Worm (Caenorhabditis elegans) whole organism, L3 larva: Measurements from ENCODE around the gene sgn-1.

ENCODE experiments used
- R02D3.7 ChIP-seq: fragments of 150-350 bp; optimal IDR thresholded peaks from 2 replicates; lab custom pipeline; 2014; ENCODE audit warnings: missing biosample characterization, missing genetic modification characterization
- ZK546.5 ChIP-seq: sonication (generic microtip); optimal IDR thresholded peaks from 2 replicates; lab custom pipeline; 2017; ENCODE audit warnings: missing biosample characterization, missing genetic modification characterization
- aly-2 ChIP-seq: fragments of 150-350 bp; optimal IDR thresholded peaks from 2 replicates; lab custom pipeline; 2014; ENCODE audit warnings: missing biosample characterization, missing genetic modification characterization
- ama-1 ChIP-seq: fragments of 150-350 bp; optimal IDR thresholded peaks from 2 replicates; lab custom pipeline; 2018
- ceh-16 ChIP-seq: sonication (generic microtip); optimal IDR thresholded peaks from 2 replicates; lab custom pipeline; 2017; ENCODE audit warnings: missing biosample characterization, missing genetic modification characterization
- ceh-28 ChIP-seq: fragments of 150-350 bp; optimal IDR thresholded peaks from 2 replicates; lab custom pipeline; 2014; ENCODE audit warnings: missing biosample characterization, missing genetic modification reagents, missing genetic modification characterization
- ceh-9 ChIP-seq: sonication (generic microtip); optimal IDR thresholded peaks from 2 replicates; lab custom pipeline; 2018; ENCODE audit warnings: missing biosample characterization, missing genetic modification characterization
- daf-12 ChIP-seq: fragments of 150-350 bp; optimal IDR thresholded peaks from 2 replicates; lab custom pipeline; 2014; ENCODE audit warnings: missing biosample characterization, missing genetic modification reagents, missing genetic modification characterization
- egl-27 ChIP-seq: sonication (generic microtip); optimal IDR thresholded peaks from 4 replicates; lab custom pipeline; 2017; ENCODE audit warnings: missing biosample characterization, missing genetic modification reagents, missing genetic modification characterization
- egl-5 ChIP-seq: fragments of 150-350 bp; optimal IDR thresholded peaks from 2 replicates; lab custom pipeline; 2017; ENCODE audit warnings: missing biosample characterization, missing genetic modification reagents, missing genetic modification characterization, inconsistent platforms
- elt-1 ChIP-seq: fragments of 150-350 bp; optimal IDR thresholded peaks from 2 replicates; lab custom pipeline; 2014; ENCODE audit warnings: missing biosample characterization, missing genetic modification characterization
- elt-2 ChIP-seq: sonication (generic microtip); optimal IDR thresholded peaks from 2 replicates; lab custom pipeline; 2016; ENCODE audit warnings: missing genetic modification reagents, mild to moderate bottlenecking, missing genetic modification characterization, missing compliant biosample characterization
- elt-3 ChIP-seq, 3 experiments: fragments of 150-350 bp in 1 of 3; sonication (generic microtip) in 2 of 3; optimal IDR thresholded peaks; 2 replicates in 2 of 3; 4 replicates in 1 of 3; lab custom pipeline; 2014 to 2017; ENCODE audit warnings: missing biosample characterization in 3 of 3, missing genetic modification characterization in 3 of 3
- eor-1 ChIP-seq, 2 experiments: fragments of 150-350 bp; optimal IDR thresholded peaks; 2 replicates each; lab custom pipeline; 2014 to 2018; ENCODE audit warnings: missing biosample characterization in 2 of 2, missing genetic modification characterization in 2 of 2
- fkh-10 ChIP-seq: sonication (generic microtip); optimal IDR thresholded peaks from 2 replicates; lab custom pipeline; 2017; ENCODE audit warnings: missing biosample characterization, missing genetic modification reagents, missing genetic modification characterization
- fos-1 ChIP-seq: fragments of 150-350 bp; optimal IDR thresholded peaks from 2 replicates; lab custom pipeline; 2014; ENCODE audit warnings: missing biosample characterization, missing genetic modification characterization
- hmg-11 ChIP-seq: sonication (generic microtip); optimal IDR thresholded peaks from 2 replicates; lab custom pipeline; 2016; ENCODE audit warnings: missing genetic modification characterization, missing compliant biosample characterization
- jun-1 ChIP-seq: fragments of 150-350 bp; optimal IDR thresholded peaks from 2 replicates; lab custom pipeline; 2014; ENCODE audit warnings: missing biosample characterization, missing genetic modification reagents, missing genetic modification characterization
- lin-15B ChIP-seq: fragments of 150-350 bp; optimal IDR thresholded peaks from 2 replicates; lab custom pipeline; 2014; ENCODE audit warnings: missing biosample characterization, missing genetic modification characterization
- lin-39 ChIP-seq: fragments of 150-350 bp; optimal IDR thresholded peaks from 2 replicates; lab custom pipeline; 2018; ENCODE audit warnings: missing biosample characterization, missing genetic modification reagents, missing genetic modification characterization
- lsy-12 ChIP-seq: sonication (generic microtip); optimal IDR thresholded peaks from 2 replicates; lab custom pipeline; 2016; ENCODE audit warnings: mild to moderate bottlenecking, missing genetic modification characterization, missing compliant biosample characterization
- mdl-1 ChIP-seq: fragments of 150-350 bp; optimal IDR thresholded peaks from 2 replicates; lab custom pipeline; 2014; ENCODE audit warnings: missing biosample characterization, missing genetic modification characterization
- mml-1 ChIP-seq: fragments of 150-350 bp; sonication (generic microtip); optimal IDR thresholded peaks from 3 replicates; lab custom pipeline; 2014; ENCODE audit warnings: missing biosample characterization, missing genetic modification characterization
- nfya-1 ChIP-seq: sonication (generic microtip); optimal IDR thresholded peaks from 2 replicates; lab custom pipeline; 2017; ENCODE audit warnings: missing genetic modification characterization, mild to moderate bottlenecking, missing compliant biosample characterization, antibody characterized with exemption, moderate library complexity; ENCODE audit not compliant: insufficient read depth
- nhr-12 ChIP-seq: fragments of 150-350 bp; optimal IDR thresholded peaks from 2 replicates; lab custom pipeline; 2014; ENCODE audit warnings: missing biosample characterization, missing genetic modification characterization
- nhr-23 ChIP-seq: fragments of 150-350 bp; optimal IDR thresholded peaks from 2 replicates; lab custom pipeline; 2014; ENCODE audit warnings: missing biosample characterization, missing genetic modification reagents, missing genetic modification characterization
- nhr-237 ChIP-seq: fragments of 150-350 bp; optimal IDR thresholded peaks from 2 replicates; lab custom pipeline; 2014; ENCODE audit warnings: missing biosample characterization, missing genetic modification characterization
- nhr-25 ChIP-seq: sonication (generic microtip); optimal IDR thresholded peaks from 2 replicates; lab custom pipeline; 2017; ENCODE audit warnings: missing biosample characterization, missing genetic modification characterization
- nhr-28 ChIP-seq: fragments of 150-350 bp; optimal IDR thresholded peaks from 2 replicates; lab custom pipeline; 2014; ENCODE audit warnings: missing biosample characterization, missing genetic modification characterization
- nhr-43 ChIP-seq: sonication (generic microtip); optimal IDR thresholded peaks from 2 replicates; lab custom pipeline; 2016; ENCODE audit warnings: mild to moderate bottlenecking, missing genetic modification characterization, missing compliant biosample characterization; ENCODE audit not compliant: poor library complexity, severe bottlenecking
- nhr-76 ChIP-seq: fragments of 150-350 bp; sonication (generic microtip); optimal IDR thresholded peaks from 5 replicates; lab custom pipeline; 2014; ENCODE audit warnings: missing biosample characterization, missing genetic modification characterization
- nhr-77 ChIP-seq: fragments of 150-350 bp; optimal IDR thresholded peaks from 2 replicates; lab custom pipeline; 2014; ENCODE audit warnings: missing biosample characterization, missing genetic modification characterization
- pha-4 ChIP-seq: fragments of 150-350 bp; optimal IDR thresholded peaks from 2 replicates; lab custom pipeline; 2014; ENCODE audit warnings: missing biosample characterization, missing genetic modification reagents, missing genetic modification characterization
- pqm-1 ChIP-seq: fragments of 150-350 bp; optimal IDR thresholded peaks from 2 replicates; lab custom pipeline; 2017; ENCODE audit warnings: missing biosample characterization, missing genetic modification characterization, inconsistent platforms
- sea-2 ChIP-seq: fragments of 150-350 bp; sonication (generic microtip); optimal IDR thresholded peaks from 4 replicates; lab custom pipeline; 2014; ENCODE audit warnings: missing biosample characterization, missing genetic modification reagents, missing genetic modification characterization
- skn-1 ChIP-seq: fragments of 150-350 bp; optimal IDR thresholded peaks from 2 replicates; lab custom pipeline; 2014; ENCODE audit warnings: missing biosample characterization, missing genetic modification characterization
- snpc-4 ChIP-seq: fragments of 150-350 bp; optimal IDR thresholded peaks from 2 replicates; lab custom pipeline; 2014; ENCODE audit warnings: missing biosample characterization, missing genetic modification characterization
- tbx-2 ChIP-seq: sonication (generic microtip); optimal IDR thresholded peaks from 2 replicates; lab custom pipeline; 2016; ENCODE audit warnings: mild to moderate bottlenecking, missing genetic modification characterization, missing compliant biosample characterization
- unc-39 ChIP-seq: sonication (generic microtip); optimal IDR thresholded peaks from 4 replicates; lab custom pipeline; 2017; ENCODE audit warnings: missing biosample characterization, missing genetic modification characterization
- unc-62 ChIP-seq: fragments of 150-350 bp; sonication (generic microtip); optimal IDR thresholded peaks from 4 replicates; lab custom pipeline; 2014; ENCODE audit warnings: missing biosample characterization, missing genetic modification reagents, missing genetic modification characterization
- ztf-4 ChIP-seq: fragments of 150-350 bp; optimal IDR thresholded peaks from 2 replicates; lab custom pipeline; 2014; ENCODE audit warnings: missing biosample characterization, missing genetic modification characterization

Gene sgn-1

ce11 chrII:8744555-8745448, 38.7 kb downstream of the sgn-1 start (continued):
- TF ChIP-seq mml-1 (tag; lab: Kevin White, UChicago) (no peak), unc-39 (tag; lab: Kevin White, UChicago) (no peak)

DNA sequence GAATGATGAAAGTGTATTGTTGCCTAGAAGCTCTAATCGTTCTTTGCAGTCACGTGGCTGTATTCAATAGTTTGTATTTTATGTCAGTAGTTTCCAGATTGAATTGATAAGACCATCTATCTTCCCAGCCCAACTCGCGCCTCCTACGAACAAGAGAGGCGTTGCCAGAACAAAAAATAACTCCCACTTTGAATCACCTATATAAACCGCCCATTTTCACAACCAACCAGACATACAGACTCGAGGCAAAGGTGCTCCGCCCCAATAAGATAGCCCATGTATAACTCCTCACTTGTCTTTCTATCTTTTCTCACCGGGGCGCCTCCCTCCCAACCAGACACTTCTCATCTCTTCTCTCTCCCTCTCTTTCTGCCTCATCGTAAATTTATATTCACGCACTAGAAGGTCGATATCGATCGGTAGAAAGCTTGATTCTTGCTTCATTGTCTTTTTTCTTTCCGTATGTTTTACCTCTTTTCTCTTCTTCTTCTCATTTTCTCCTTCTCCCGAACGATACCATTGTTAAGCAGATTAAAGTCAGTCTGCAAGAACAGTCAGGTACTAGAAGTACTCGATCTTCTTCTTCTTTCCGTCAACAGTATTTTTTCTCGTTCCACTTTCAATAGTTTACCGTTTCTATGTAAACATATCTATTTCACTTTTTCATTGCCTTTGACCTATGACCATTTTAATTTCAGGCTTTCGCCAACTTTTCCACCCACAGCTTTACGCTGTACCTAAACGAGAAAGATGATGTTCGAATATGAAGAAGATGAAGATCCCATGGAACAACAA, 39.9 kb downstream of the sgn-1 start, which contains the start of gene mak-1:
Gene mak-1, plus strand, starts transcription at position 693 of the 795 bp plus-strand sequence.
- TF ChIP-seq nhr-43: peak; percentile 65
- TF ChIP-seq elt-1 (tag; lab: Kevin White, UChicago): no peak
- TF ChIP-seq nhr-23: peak; percentile 17
- peak; percentile 94 for TF ChIP-seq ama-1 (lab: Kevin White, UChicago)
- no peak for TF ChIP-seq elt-3 (tag; optimal IDR thresholded peaks at IDR 0.05; lab: Kevin White, UChicago)
- TF ChIP-seq ceh-9 (tag; lab: Kevin White, UChicago): no peak
- TF ChIP-seq nfya-1: peak; percentile 76
- peak; percentile 30 for TF ChIP-seq lin-39
- TF ChIP-seq egl-5 (tag; lab: Kevin White, UChicago): no peak
- TF ChIP-seq pqm-1: peak; percentile 46
- TF ChIP-seq nhr-25: peak; percentile 55
- TF ChIP-seq elt-2 (tag; lab: Kevin White, UChicago): peak; percentile 90
- peak; percentile 75 for TF ChIP-seq jun-1
- TF ChIP-seq nhr-12: no peak
- TF ChIP-seq, all 47 proteins: peak for 9

DNA sequence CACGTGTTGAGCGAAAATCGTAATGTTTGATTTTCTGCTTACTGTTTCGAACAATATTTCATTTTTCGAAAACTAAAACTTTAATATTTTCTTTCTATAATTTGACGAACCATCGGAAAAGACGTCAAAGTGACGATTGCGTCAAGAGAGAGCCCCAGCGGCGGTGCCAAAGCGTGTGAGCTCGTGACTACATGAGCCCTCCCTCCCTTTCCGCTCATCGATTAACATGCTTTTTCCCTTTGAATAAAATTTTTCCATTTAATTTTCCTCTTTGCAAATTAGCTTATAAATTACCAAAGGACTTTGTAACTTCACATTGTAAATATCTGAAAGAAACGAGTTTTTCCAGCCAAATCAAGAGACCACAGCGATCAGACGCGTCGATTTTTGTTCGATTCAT, 40.5 kb downstream of the sgn-1 start:
- TF ChIP-seq lin-15B (tag; lab: Kevin White, UChicago): peak; percentile 21
- no peak for TF ChIP-seq fkh-10 (GFP tag; lab: Kevin White, UChicago)

DNA sequence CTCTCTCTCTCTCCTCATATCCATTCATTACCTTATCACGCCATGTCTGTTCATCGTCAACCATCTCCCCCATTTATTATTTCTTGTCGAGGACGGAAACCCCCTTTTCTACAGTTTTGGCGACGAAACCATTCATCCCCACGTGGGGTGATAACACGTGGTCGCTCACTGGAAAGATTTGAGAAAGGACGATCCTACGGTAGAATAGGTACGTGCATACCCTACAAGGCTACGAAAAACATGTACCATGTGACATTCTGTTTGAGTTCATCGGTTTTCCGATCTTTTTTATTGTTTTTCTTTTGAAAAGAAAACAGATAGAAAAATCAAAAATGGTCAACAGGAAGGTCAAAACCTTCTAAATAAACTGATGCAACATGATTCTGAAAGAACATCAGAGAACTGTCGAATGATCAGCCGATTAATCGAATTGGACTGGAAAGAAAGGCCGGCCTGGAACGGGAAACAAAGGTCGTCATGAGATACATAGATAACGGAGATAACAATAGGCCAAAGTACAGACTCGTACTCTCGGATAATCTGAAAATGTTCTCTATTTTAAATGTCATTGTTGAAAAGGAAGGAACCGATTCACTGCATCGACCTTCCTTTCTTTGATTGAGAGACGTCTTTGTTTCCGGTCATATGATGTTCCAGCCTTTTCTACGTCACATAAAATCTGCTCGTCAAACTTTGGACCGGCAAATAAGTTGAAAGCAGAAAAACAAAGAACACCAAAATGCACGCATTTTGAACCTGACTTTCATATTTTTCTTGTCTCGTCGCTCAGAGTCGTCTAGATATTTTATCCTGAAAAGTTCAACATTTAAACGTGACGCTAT, 41.2 kb downstream of the sgn-1 start:
- TF ChIP-seq mdl-1 (tag; lab: Kevin White, UChicago) (peak; percentile 92), snpc-4 (tag; lab: Kevin White, UChicago) (no peak), eor-1 (tag; optimal IDR thresholded peaks at IDR 0.05; lab: Kevin White, UChicago) (no peak), R02D3.7 (tag; lab: Kevin White, UChicago) (no peak), hmg-11 (tag; lab: Kevin White, UChicago) (no peak), tbx-2 (tag; lab: Kevin White, UChicago) (peak; percentile 52), egl-27 (tag; lab: Kevin White, UChicago) (peak; percentile 34), ceh-28 (tag; lab: Kevin White, UChicago) (no peak), aly-2 (tag; lab: Kevin White, UChicago) (no peak), fkh-10 (GFP tag; lab: Kevin White, UChicago) (no peak), ama-1 (lab: Kevin White, UChicago) (peak; percentile 63), elt-2 (tag; lab: Kevin White, UChicago) (peak; percentile 72), nhr-76 (tag; lab: Kevin White, UChicago) (no peak), nhr-43 (peak; percentile 95), nhr-77 (tag; lab: Kevin White, UChicago) (no peak), mml-1 (tag; lab: Kevin White, UChicago) (no peak), lin-15B (tag; lab: Kevin White, UChicago) (no peak), elt-1 (tag; lab: Kevin White, UChicago) (peak; percentile 82), unc-62 (GFP tag; lab: Kevin White, UChicago) (no peak), nhr-25 (peak; percentile 88), elt-3 (tag; optimal IDR thresholded peaks at IDR 0.05; lab: Kevin White, UChicago) (peak in 2 of 3 experiments; percentile 21 to 59), ceh-16 (no peak), nhr-12 (no peak), nhr-23 (peak; percentile 85), lsy-12 (tag; lab: Kevin White, UChicago) (peak; percentile 4), daf-12 (tag; lab: Kevin White, UChicago) (no peak), lin-39 (no peak), pha-4 (tag; lab: Kevin White, UChicago) (no peak), nhr-28 (tag; lab: Kevin White, UChicago) (no peak), ztf-4 (tag; lab: Kevin White, UChicago) (peak; percentile 31), nhr-237 (tag; lab: Kevin White, UChicago) (no peak), fos-1 (tag; lab: Kevin White, UChicago) (no peak), unc-39 (tag; lab: Kevin White, UChicago) (no peak), skn-1 (tag; lab: Kevin White, UChicago) (no peak), sea-2 (GFP tag; lab: Kevin White, UChicago) (no peak), jun-1 (peak; percentile 66), ZK546.5 (tag; lab: Kevin White, UChicago) (no peak)
